Fruit fly (Drosophila melanogaster): ENCODE results near the gene Amacr.

DNA sequence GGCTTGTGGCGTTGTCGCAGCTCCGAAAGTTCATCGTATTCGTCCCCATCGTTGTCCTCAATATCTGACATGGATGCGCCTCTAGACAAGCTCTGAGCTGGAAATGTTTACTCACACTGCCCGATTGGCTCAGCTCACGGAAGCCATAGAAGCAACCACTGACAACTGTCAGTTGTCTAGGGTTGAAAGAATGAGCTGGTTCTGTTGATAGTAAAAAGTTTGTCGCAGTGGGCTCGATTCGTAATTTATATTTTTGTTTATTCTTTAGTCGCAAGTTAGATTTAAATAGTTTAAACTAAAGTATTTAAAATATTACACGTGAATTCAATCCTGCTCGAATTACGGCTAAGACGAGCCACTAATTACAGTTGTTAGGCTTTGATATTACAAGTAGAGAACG is 22.0 kb downstream of the Amacr start, which contains the start of gene CarT:
- TF ChIP-seq Mnt (GFP tag; optimal IDR thresholded peaks at IDR 0.05) = no peak
- TF ChIP-seq CG12768 (GFP tag; optimal IDR thresholded peaks at IDR 0.05) = no peak
- TF ChIP-seq kay (GFP tag; ENCODE audit: borderline replicate concordance) = no peak
- no peak for TF ChIP-seq toe (GFP tag; optimal IDR thresholded peaks at IDR 0.05)
- TF ChIP-seq CG11617 (GFP tag; optimal IDR thresholded peaks at IDR 0.05) = no peak
- TF ChIP-seq Clk (GFP tag; optimal IDR thresholded peaks at IDR 0.05) = no peak
- TF ChIP-seq pad (GFP tag; optimal IDR thresholded peaks at IDR 0.05) = no peak
- no peak for TF ChIP-seq ovo (GFP tag; optimal IDR thresholded peaks at IDR 0.05)
- TF ChIP-seq Crg-1 (GFP tag; optimal IDR thresholded peaks at IDR 0.05) = no peak
